Fruit fly (Drosophila melanogaster): ENCODE measurements around the gene Coq3.

Gene Coq3

dm6 chr2L:21195331-21195730 lies 36.9 kb upstream of the Coq3 start:
- TF ChIP-seq Mnt (GFP tag; optimal IDR thresholded peaks at IDR 0.05) (no peak), Crg-1 (GFP tag; optimal IDR thresholded peaks at IDR 0.05) (no peak), CG14711 (tag; optimal IDR thresholded peaks at IDR 0.05) (no peak), cic (GFP tag; optimal IDR thresholded peaks at IDR 0.05) (no peak), cnc (optimal IDR thresholded peaks at IDR 0.05) (no peak), CG5204 (GFP tag; optimal IDR thresholded peaks at IDR 0.05) (no peak), toe (GFP tag; optimal IDR thresholded peaks at IDR 0.05) (no peak), CG7045 (GFP tag; optimal IDR thresholded peaks at IDR 0.05) (no peak), Hr96 (GFP tag; optimal IDR thresholded peaks at IDR 0.05) (no peak), ovo (GFP tag; optimal IDR thresholded peaks at IDR 0.05) (no peak), CG1620 (GFP tag; optimal IDR thresholded peaks at IDR 0.05) (no peak), CG33017 (tag; optimal IDR thresholded peaks at IDR 0.05) (no peak), CG12768 (GFP tag; optimal IDR thresholded peaks at IDR 0.05) (no peak), bab1 (GFP tag; optimal IDR thresholded peaks at IDR 0.05) (no peak)

dm6 chr2L:21189273-21189781 lies 30.9 kb upstream of the Coq3 start:
- TF ChIP-seq Mnt (GFP tag; optimal IDR thresholded peaks at IDR 0.05), result no peak
- TF ChIP-seq bab1 (GFP tag; optimal IDR thresholded peaks at IDR 0.05), result no peak
- TF ChIP-seq CG14711 (tag; optimal IDR thresholded peaks at IDR 0.05), result no peak
- TF ChIP-seq CG12768 (GFP tag; optimal IDR thresholded peaks at IDR 0.05), result no peak
- TF ChIP-seq ovo (GFP tag; optimal IDR thresholded peaks at IDR 0.05), result no peak
- no peak for TF ChIP-seq kay (GFP tag; ENCODE audit: borderline replicate concordance)
- TF ChIP-seq Hr96 (GFP tag; optimal IDR thresholded peaks at IDR 0.05), result no peak
- no peak for TF ChIP-seq pad (GFP tag; optimal IDR thresholded peaks at IDR 0.05)
- no peak for TF ChIP-seq cnc (optimal IDR thresholded peaks at IDR 0.05)
- TF ChIP-seq toe (GFP tag; optimal IDR thresholded peaks at IDR 0.05), result no peak

DNA sequence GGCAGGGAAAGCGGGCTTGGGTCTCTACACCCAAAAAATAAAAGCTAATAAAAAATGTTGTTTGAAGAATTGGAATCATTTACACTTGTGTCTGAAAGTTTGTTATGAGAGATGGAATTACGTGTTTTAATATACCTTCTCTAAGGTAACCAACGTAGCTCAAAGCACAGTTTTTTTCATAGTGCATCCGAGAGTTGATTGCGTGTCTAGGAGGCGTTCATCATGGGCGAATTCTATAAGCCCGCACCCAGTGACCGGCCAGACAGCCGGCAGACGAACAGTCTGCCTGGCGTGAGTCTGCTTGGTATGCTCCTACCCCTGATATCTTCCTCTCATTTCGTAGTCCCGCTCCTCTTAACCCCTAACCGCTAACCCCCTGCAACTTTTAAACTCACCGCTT lies 29.3 kb upstream of the Coq3 start:
- TF ChIP-seq cic (GFP tag; optimal IDR thresholded peaks at IDR 0.05), result no peak
- no peak for TF ChIP-seq CG33017 (tag; optimal IDR thresholded peaks at IDR 0.05)
- TF ChIP-seq CG12768 (GFP tag; optimal IDR thresholded peaks at IDR 0.05), result no peak
- no peak for TF ChIP-seq ovo (GFP tag; optimal IDR thresholded peaks at IDR 0.05)
- TF ChIP-seq Crg-1 (GFP tag; optimal IDR thresholded peaks at IDR 0.05), result no peak
- TF ChIP-seq Hr96 (GFP tag; optimal IDR thresholded peaks at IDR 0.05), result no peak
- no peak for TF ChIP-seq bab1 (GFP tag; optimal IDR thresholded peaks at IDR 0.05)
- no peak for TF ChIP-seq Mnt (GFP tag; optimal IDR thresholded peaks at IDR 0.05)
- no peak for TF ChIP-seq CG14711 (tag; optimal IDR thresholded peaks at IDR 0.05)
- no peak for TF ChIP-seq CG1620 (GFP tag; optimal IDR thresholded peaks at IDR 0.05)
- TF ChIP-seq cnc (optimal IDR thresholded peaks at IDR 0.05), result no peak
- TF ChIP-seq kay (GFP tag; ENCODE audit: borderline replicate concordance), result no peak

DNA sequence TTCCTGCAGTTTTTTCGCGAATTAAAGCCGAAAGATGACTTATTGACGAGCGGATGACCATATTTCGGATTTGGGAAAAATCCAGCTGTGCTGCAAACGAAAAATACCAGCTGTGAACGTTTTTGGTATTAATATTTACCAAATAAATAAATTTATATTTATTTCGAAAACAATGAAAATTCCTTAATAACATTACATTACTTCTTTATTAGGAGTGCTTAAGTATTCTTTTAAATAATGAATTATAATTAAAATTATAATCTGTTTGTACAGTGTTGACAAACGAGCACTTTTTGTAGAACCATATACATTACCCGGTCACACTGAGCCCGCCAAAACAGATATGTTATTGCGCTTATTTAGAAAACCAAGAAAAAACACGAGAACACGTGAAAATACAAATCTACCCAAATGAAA lies 21.2 kb upstream of the Coq3 start, which contains the start of the genes bur and Mcm10:
bur (minus strand) TSS at position 69 of the 417 bp plus-strand sequence.
Mcm10 (plus strand) TSS at position 319 of the 417 bp plus-strand sequence.
- peak; percentile 42 for TF ChIP-seq CG7101 (tag; optimal IDR thresholded peaks at IDR 0.05)
- TF ChIP-seq pad (GFP tag; optimal IDR thresholded peaks at IDR 0.05), result peak; percentile 2
- TF ChIP-seq tj (GFP tag; optimal IDR thresholded peaks at IDR 0.05), result no peak
- peak; percentile 27 for TF ChIP-seq CG14711 (tag; optimal IDR thresholded peaks at IDR 0.05)
- no peak for TF ChIP-seq CG5204 (GFP tag; optimal IDR thresholded peaks at IDR 0.05)

DNA sequence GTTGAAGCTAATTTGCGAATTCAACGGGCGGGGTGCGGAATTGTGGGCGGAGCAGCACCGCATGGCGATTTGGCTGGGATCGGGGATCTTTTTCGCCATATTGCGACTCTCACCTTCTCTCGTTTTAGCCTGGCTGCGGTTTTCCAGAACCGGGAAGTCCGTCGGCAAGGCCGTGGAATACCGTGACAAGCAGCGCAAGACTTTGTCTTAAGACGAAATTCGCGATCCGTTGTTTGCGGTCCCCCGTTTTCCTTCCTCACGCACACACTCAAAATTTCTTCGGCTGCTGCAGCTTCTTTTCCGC lies 20.8 kb upstream of the Coq3 start:
- no peak for TF ChIP-seq bab1 (GFP tag; optimal IDR thresholded peaks at IDR 0.05)

DNA sequence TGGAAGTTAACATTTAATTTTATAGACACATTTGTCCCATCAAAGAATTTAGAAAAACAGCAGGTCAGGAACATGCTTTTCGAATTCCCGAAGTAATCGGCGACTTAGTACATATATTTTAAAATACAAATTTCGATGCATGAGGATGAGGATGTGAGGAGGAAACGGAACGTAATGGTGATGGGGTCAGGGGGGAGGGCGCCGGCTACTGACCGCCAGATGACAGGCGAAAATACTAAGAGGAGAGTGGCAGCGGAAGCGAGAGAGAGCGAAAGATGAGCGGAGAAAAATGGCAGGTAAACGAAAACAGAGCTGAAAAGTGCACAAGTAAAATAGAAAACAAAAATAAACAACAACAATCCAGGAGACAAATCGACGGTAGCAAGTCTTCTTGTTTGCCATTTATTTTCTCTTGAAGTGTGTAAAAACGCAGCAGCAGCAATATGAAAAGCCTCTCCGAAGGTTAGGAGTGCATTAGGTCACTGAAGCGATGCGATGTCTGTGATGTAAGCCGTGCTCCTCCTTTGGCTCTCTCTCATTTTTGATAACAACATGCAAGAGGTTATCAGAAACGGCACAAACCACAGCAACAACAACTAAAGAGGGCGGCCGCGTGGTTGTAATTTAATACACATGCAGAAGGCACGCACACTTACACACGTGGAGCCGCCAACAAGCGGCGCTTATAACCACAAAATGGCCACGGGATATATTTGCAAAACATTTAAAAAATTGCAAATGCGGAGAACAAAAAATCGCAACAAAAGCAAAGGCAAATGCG lies 20.2 kb upstream of the Coq3 start:
- TF ChIP-seq Mnt (GFP tag; optimal IDR thresholded peaks at IDR 0.05), result peak; percentile 88
- TF ChIP-seq cic (GFP tag; optimal IDR thresholded peaks at IDR 0.05), result peak; percentile 42
- TF ChIP-seq CG7045 (GFP tag; optimal IDR thresholded peaks at IDR 0.05), result no peak
- no peak for TF ChIP-seq pad (GFP tag; optimal IDR thresholded peaks at IDR 0.05)
- TF ChIP-seq CG1620 (GFP tag; optimal IDR thresholded peaks at IDR 0.05), result no peak
- TF ChIP-seq tj (GFP tag; optimal IDR thresholded peaks at IDR 0.05), result peak; percentile 41
- no peak for TF ChIP-seq Hr96 (GFP tag; optimal IDR thresholded peaks at IDR 0.05)
- TF ChIP-seq Crg-1 (GFP tag; optimal IDR thresholded peaks at IDR 0.05), result peak; percentile 10

dm6 chr2L:21172922-21173321 lies 14.5 kb upstream of the Coq3 start, which contains the start of gene CG31627:
Gene CG31627, plus strand, starts transcription at chr2L:21173222.
- no peak for TF ChIP-seq CG11617 (GFP tag; optimal IDR thresholded peaks at IDR 0.05)
- TF ChIP-seq CG7045 (GFP tag; optimal IDR thresholded peaks at IDR 0.05), result no peak
- no peak for TF ChIP-seq kay (GFP tag; ENCODE audit: borderline replicate concordance)
- no peak for TF ChIP-seq tj (GFP tag; optimal IDR thresholded peaks at IDR 0.05)
- no peak for TF ChIP-seq bab1 (GFP tag; optimal IDR thresholded peaks at IDR 0.05)
- no peak for TF ChIP-seq CG33017 (tag; optimal IDR thresholded peaks at IDR 0.05)
- no peak for TF ChIP-seq Hr96 (GFP tag; optimal IDR thresholded peaks at IDR 0.05)
- no peak for TF ChIP-seq Clk (GFP tag; optimal IDR thresholded peaks at IDR 0.05)
